Worm (Caenorhabditis elegans) whole organism, young adult: ENCODE measurements around the gene cul-3.

Experiments
- egl-44 ChIP-seq: fragments of 200-800 bp; sonication (Bioruptor generic); IDR thresholded peaks from 2 replicates; pipeline ENCODE4 v1.3.6; 2022; ENCODE audit warnings: missing genetic modification reagents, missing genetic modification characterization, missing compliant biosample characterization
- snpc-4 ChIP-seq, 5 experiments: fragments of 150-350 bp in 1 of 5; sonication (generic microtip) in 4 of 5; optimal IDR thresholded peaks; 2 replicates each; lab custom pipeline; 2014 to 2018; ENCODE audit warnings: missing genetic modification characterization in 5 of 5, missing biosample characterization in 3 of 5, antibody characterized with exemption in 2 of 5, mild to moderate bottlenecking in 2 of 5, missing compliant biosample characterization in 2 of 5, missing genotype in 2 of 5, moderate library complexity in 2 of 5, missing genetic modification reagents in 1 of 5

DNA sequence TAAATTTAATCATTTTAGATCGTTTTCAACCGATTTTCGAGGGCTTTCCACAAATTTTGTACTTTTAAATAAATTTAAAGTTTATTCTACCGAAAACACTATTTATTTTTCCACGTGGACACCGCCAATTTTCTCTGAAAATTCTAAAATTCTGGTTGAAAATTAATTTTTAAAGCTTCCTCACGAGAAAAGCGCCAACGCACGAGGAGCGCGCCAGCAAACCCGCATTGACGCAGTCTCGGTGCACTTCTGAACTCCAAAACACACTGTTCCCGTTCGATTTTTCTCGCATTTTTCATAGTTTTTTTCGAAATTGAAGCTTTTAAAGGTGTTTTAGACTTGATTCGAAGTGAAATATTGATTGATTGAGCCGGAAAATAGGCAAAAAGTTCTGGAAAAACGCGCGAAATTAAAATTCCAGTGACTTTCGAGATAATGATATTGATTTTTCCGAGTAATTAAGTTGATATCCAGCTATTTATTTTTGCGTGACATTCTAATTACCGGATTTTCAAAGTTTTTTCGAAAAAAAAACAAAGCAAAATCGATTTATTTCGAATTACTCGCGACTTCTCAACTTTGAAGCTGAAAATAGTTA, at the start of gene cul-3:
- TF ChIP-seq snpc-4 (GFP tag; optimal IDR thresholded peaks at IDR 0.05; lab: Kevin White, UChicago) (no peak), snpc-4 (tag; optimal IDR thresholded peaks at IDR 0.05; lab: Kevin White, UChicago) (peak in 1 of 4 experiments; percentile 9), egl-44 (GFP tag; lab: Robert Waterston, UW) (no peak)
